Worm (Caenorhabditis elegans) whole organism, young adult: ENCODE measurements around the gene nep-20.

Experiments used
- F10E7.11 ChIP-seq: sonication (generic microtip); optimal IDR thresholded peaks from 2 replicates; lab custom pipeline; 2017; ENCODE audit warnings: mild to moderate bottlenecking, missing genetic modification characterization, moderate library complexity, missing compliant biosample characterization
- K12H6.12 ChIP-seq: fragments of 200-800 bp; sonication (Bioruptor generic); optimal IDR thresholded peaks from 2 replicates; lab custom pipeline; 2018; ENCODE audit warnings: mild to moderate bottlenecking, missing genetic modification characterization, missing compliant biosample characterization
- Y53G8AR.9 ChIP-seq: fragments of 200-800 bp; sonication (Bioruptor generic); conservative IDR thresholded peaks from 2 replicates; pipeline ENCODE4 v1.3.6; 2022; ENCODE audit warnings: missing genetic modification reagents, missing genetic modification characterization, missing compliant biosample characterization
- lin-35 ChIP-seq, 3 experiments: fragments of 150-350 bp in 2 of 3; sonication (generic microtip) in 1 of 3; optimal IDR thresholded peaks; 2 replicates each; lab custom pipeline; 2014 to 2018; ENCODE audit warnings: missing biosample characterization in 3 of 3, missing genetic modification characterization in 3 of 3, missing genetic modification reagents in 3 of 3
- mxl-1 ChIP-seq: sonication (generic microtip); optimal IDR thresholded peaks from 2 replicates; lab custom pipeline; 2016; ENCODE audit warnings: missing genetic modification characterization, missing compliant biosample characterization
- snpc-4 ChIP-seq, 5 experiments: fragments of 150-350 bp in 1 of 5; sonication (generic microtip) in 4 of 5; optimal IDR thresholded peaks; 2 replicates each; lab custom pipeline; 2014 to 2018; ENCODE audit warnings: missing genetic modification characterization in 5 of 5, missing biosample characterization in 3 of 5, antibody characterized with exemption in 2 of 5, mild to moderate bottlenecking in 2 of 5, missing compliant biosample characterization in 2 of 5, missing genotype in 2 of 5, moderate library complexity in 2 of 5, missing genetic modification reagents in 1 of 5
- unc-130 ChIP-seq: sonication (generic microtip); optimal IDR thresholded peaks from 2 replicates; lab custom pipeline; 2016; ENCODE audit warnings: missing genetic modification reagents, missing genetic modification characterization, missing compliant biosample characterization
- unc-62 ChIP-seq: fragments of 150-350 bp; optimal IDR thresholded peaks from 2 replicates; lab custom pipeline; 2014; ENCODE audit warnings: missing biosample characterization, missing genetic modification reagents, missing genetic modification characterization

- TF ChIP-seq lin-35 (GFP tag; optimal IDR thresholded peaks at IDR 0.05; lab: Kevin White, UChicago) (no peak), Y53G8AR.9 (GFP tag; lab: Robert Waterston, UW) (no peak), F10E7.11 (tag; lab: Kevin White, UChicago) (no peak), unc-62 (GFP tag; lab: Kevin White, UChicago) (no peak), K12H6.12 (tag; lab: Kevin White, UChicago) (no peak), mxl-1 (tag; lab: Kevin White, UChicago) (no peak), unc-130 (GFP tag; lab: Kevin White, UChicago) (no peak), snpc-4 (GFP tag; optimal IDR thresholded peaks at IDR 0.05; lab: Kevin White, UChicago) (no peak), snpc-4 (tag; optimal IDR thresholded peaks at IDR 0.05; lab: Kevin White, UChicago) (no peak)
These were observed 27.3 kb downstream of the nep-20 start, which contains the start of gene Y49F6C.7 for ce11 chrII:3368097-3368496.
